Worm (Caenorhabditis elegans): ENCODE results near the gene oac-15.

DNA sequence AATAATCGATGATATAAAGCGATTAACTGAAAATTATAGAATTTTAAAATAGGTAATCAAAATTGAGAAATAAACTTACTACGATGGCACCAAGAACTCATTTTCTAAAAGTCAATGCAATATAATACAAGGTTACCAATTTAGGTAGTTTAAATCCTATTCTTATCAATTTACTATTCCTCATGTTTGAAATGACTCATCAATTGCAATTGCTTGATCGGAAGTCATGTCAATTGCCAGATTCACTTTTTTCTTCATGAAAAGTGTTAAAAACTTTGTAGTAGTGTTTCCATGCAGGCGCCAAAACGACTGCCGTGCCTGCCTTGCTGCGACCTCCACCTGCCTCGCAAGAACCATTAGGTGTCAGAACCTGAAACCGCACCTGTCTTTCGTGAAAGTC is 16.8 kb upstream of the oac-15 start, which contains the start of gene F11A5.13:
- TF ChIP-seq zim-3 (tag; optimal IDR thresholded peaks at IDR 0.05) (no peak), Y56A3A.18 (GFP tag; IDR thresholded peaks at IDR 0.05) (no peak), dpl-1 (GFP tag; optimal IDR thresholded peaks at IDR 0.05) (no peak)
